ENCODE assay signal across 2 worm cellular contexts in the genomic region with DNA sequence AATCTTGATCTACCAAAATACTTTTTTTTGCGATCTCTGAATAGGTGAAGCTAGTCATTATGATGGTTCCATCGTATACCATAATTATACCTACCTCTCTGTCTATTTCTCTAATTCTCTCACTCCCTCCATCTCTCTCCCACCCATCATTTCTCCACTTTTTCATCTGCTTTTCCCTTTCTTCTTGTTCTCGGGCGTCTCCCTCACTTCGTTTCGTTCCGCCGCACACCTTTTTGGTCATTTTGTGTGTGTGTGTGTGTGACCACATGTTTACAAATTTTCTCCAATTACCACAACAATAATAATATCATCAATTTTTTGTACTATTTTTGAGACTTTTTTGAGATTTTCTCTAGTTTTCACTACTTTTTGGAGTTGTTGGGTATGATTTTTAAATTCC.
TF ChIP-seq lines count a peak whose summit lies in the region.

No protein-coding gene starts in this region.

TF ChIP-seq in whole organism, L1 larva, 84 proteins besides CTCF, POLR2A, EP300 and RAD21:
- TF ChIP-seq mef-2 (tag; optimal IDR thresholded peaks at IDR 0.05; lab: Kevin White, UChicago) (no peak), blmp-1 (tag; optimal IDR thresholded peaks at IDR 0.05; lab: Kevin White, UChicago) (peak; percentile 93)
TF ChIP-seq in whole organism, L1 larva: peak in this region for 1.

TF ChIP-seq in whole organism, L4 larva, 104 proteins besides CTCF, POLR2A, EP300 and RAD21:
- TF ChIP-seq nhr-28 (tag; optimal IDR thresholded peaks at IDR 0.05; lab: Kevin White, UChicago) (peak; percentile 5), dve-1 (tag; optimal IDR thresholded peaks at IDR 0.05; lab: Kevin White, UChicago; ENCODE audit: insufficient read depth) (peak; percentile 34), hlh-30 (tag; optimal IDR thresholded peaks at IDR 0.05; lab: Kevin White, UChicago; ENCODE audit: insufficient read depth) (peak; percentile 4), nhr-237 (tag; optimal IDR thresholded peaks at IDR 0.05; lab: Kevin White, UChicago) (no peak), daf-16 (GFP tag; optimal IDR thresholded peaks at IDR 0.05; lab: Kevin White, UChicago) (no peak), daf-16 (tag; optimal IDR thresholded peaks at IDR 0.05; lab: Kevin White, UChicago) (peak; percentile 42)

Comparison
In these comparisons a context has a peak if more than half of its experiments do, and no peak if none do; other contexts are left out.
1. Of the 29 proteins assayed by ChIP-seq in both whole organism, L4 larva and whole organism, L1 larva: peak only in whole organism, L4 larva: nhr-28; only in whole organism, L1 larva: none; in both: none; in neither: 28.